Worm (Caenorhabditis elegans): ENCODE data around the gene sta-2.

Gene sta-2

ce11 chrV:9750308-9750707 is 9.3 kb downstream of the sta-2 start, which contains the start of gene F58E6.4:
F58E6.4 (minus strand) TSS chrV:9750408.
- TF ChIP-seq T22C8.4 (GFP tag; IDR thresholded peaks at IDR 0.05) (no peak), med-1 (GFP tag; optimal IDR thresholded peaks at IDR 0.05; ENCODE audit: insufficient read depth) (no peak), ref-1 (GFP tag; conservative IDR thresholded peaks at IDR 0.05) (no peak), klf-2 (GFP tag; conservative IDR thresholded peaks at IDR 0.05) (no peak), ztf-29 (GFP tag; IDR thresholded peaks at IDR 0.05) (no peak), tab-1 (GFP tag; IDR thresholded peaks at IDR 0.05) (no peak), flt-1 (GFP tag; IDR thresholded peaks at IDR 0.05) (no peak), cog-1 (tag; optimal IDR thresholded peaks at IDR 0.05) (no peak), ztf-23 (GFP tag; IDR thresholded peaks at IDR 0.05) (no peak)

ce11 chrV:9752918-9753317 is 11.9 kb downstream of the sta-2 start, which contains the start of gene F58E6.6:
F58E6.6 (minus strand) TSS chrV:9753018.
- no peak for TF ChIP-seq med-1 (GFP tag; optimal IDR thresholded peaks at IDR 0.05; ENCODE audit: insufficient read depth)
- no peak for TF ChIP-seq tab-1 (GFP tag; IDR thresholded peaks at IDR 0.05)
- TF ChIP-seq klf-2 (GFP tag; conservative IDR thresholded peaks at IDR 0.05): no peak
- TF ChIP-seq cog-1 (tag; optimal IDR thresholded peaks at IDR 0.05): no peak
- TF ChIP-seq ref-1 (GFP tag; conservative IDR thresholded peaks at IDR 0.05): no peak
- TF ChIP-seq ztf-23 (GFP tag; IDR thresholded peaks at IDR 0.05): no peak
- TF ChIP-seq flt-1 (GFP tag; IDR thresholded peaks at IDR 0.05): no peak
- no peak for TF ChIP-seq ztf-29 (GFP tag; IDR thresholded peaks at IDR 0.05)
- TF ChIP-seq T22C8.4 (GFP tag; IDR thresholded peaks at IDR 0.05): no peak

- TF ChIP-seq flt-1 (GFP tag; IDR thresholded peaks at IDR 0.05) (no peak), T22C8.4 (GFP tag; IDR thresholded peaks at IDR 0.05) (no peak), med-1 (GFP tag; optimal IDR thresholded peaks at IDR 0.05; ENCODE audit: insufficient read depth) (no peak), ztf-29 (GFP tag; IDR thresholded peaks at IDR 0.05) (no peak), cog-1 (tag; optimal IDR thresholded peaks at IDR 0.05) (no peak), ztf-23 (GFP tag; IDR thresholded peaks at IDR 0.05) (no peak), ref-1 (GFP tag; conservative IDR thresholded peaks at IDR 0.05) (no peak), tab-1 (GFP tag; IDR thresholded peaks at IDR 0.05) (no peak), klf-2 (GFP tag; conservative IDR thresholded peaks at IDR 0.05) (no peak)
Measured at ce11 chrV:9753554-9753953, 12.5 kb downstream of the sta-2 start.

- TF ChIP-seq ztf-29 (GFP tag; IDR thresholded peaks at IDR 0.05) (no peak), med-1 (GFP tag; optimal IDR thresholded peaks at IDR 0.05; ENCODE audit: insufficient read depth) (no peak), flt-1 (GFP tag; IDR thresholded peaks at IDR 0.05) (no peak), ztf-23 (GFP tag; IDR thresholded peaks at IDR 0.05) (no peak), tab-1 (GFP tag; IDR thresholded peaks at IDR 0.05) (no peak), cog-1 (tag; optimal IDR thresholded peaks at IDR 0.05) (no peak), klf-2 (GFP tag; conservative IDR thresholded peaks at IDR 0.05) (no peak), ref-1 (GFP tag; conservative IDR thresholded peaks at IDR 0.05) (no peak), T22C8.4 (GFP tag; IDR thresholded peaks at IDR 0.05) (no peak)
Measured at ce11 chrV:9754459-9754858, 13.5 kb downstream of the sta-2 start, which contains the start of gene F58E6.5. F58E6.5 (minus strand) TSS chrV:9754559.

ce11 chrV:9755725-9756124 is 14.7 kb downstream of the sta-2 start, which contains the start of gene F58E6.8:
F58E6.8 (minus strand) TSS chrV:9755825.
- TF ChIP-seq cog-1 (tag; optimal IDR thresholded peaks at IDR 0.05): no peak
- TF ChIP-seq med-1 (GFP tag; optimal IDR thresholded peaks at IDR 0.05; ENCODE audit: insufficient read depth): no peak
- TF ChIP-seq tab-1 (GFP tag; IDR thresholded peaks at IDR 0.05): no peak
- no peak for TF ChIP-seq ztf-29 (GFP tag; IDR thresholded peaks at IDR 0.05)
- no peak for TF ChIP-seq flt-1 (GFP tag; IDR thresholded peaks at IDR 0.05)
- TF ChIP-seq klf-2 (GFP tag; conservative IDR thresholded peaks at IDR 0.05): no peak
- no peak for TF ChIP-seq T22C8.4 (GFP tag; IDR thresholded peaks at IDR 0.05)
- TF ChIP-seq ztf-23 (GFP tag; IDR thresholded peaks at IDR 0.05): no peak
- no peak for TF ChIP-seq ref-1 (GFP tag; conservative IDR thresholded peaks at IDR 0.05)

- no peak for TF ChIP-seq cog-1 (tag; optimal IDR thresholded peaks at IDR 0.05)
- TF ChIP-seq tab-1 (GFP tag; IDR thresholded peaks at IDR 0.05): no peak
- no peak for TF ChIP-seq T22C8.4 (GFP tag; IDR thresholded peaks at IDR 0.05)
- no peak for TF ChIP-seq klf-2 (GFP tag; conservative IDR thresholded peaks at IDR 0.05)
- no peak for TF ChIP-seq ref-1 (GFP tag; conservative IDR thresholded peaks at IDR 0.05)
- TF ChIP-seq ztf-23 (GFP tag; IDR thresholded peaks at IDR 0.05): no peak
- TF ChIP-seq med-1 (GFP tag; optimal IDR thresholded peaks at IDR 0.05; ENCODE audit: insufficient read depth): no peak
Measured at ce11 chrV:9756242-9756641, 15.2 kb downstream of the sta-2 start, which contains the start of gene hrg-3. hrg-3 (plus strand) TSS chrV:9756468.

ce11 chrV:9757884-9758283 is 16.9 kb downstream of the sta-2 start, which contains the start of gene F58E6.11:
F58E6.11 (minus strand) TSS chrV:9757984.
- TF ChIP-seq T22C8.4 (GFP tag; IDR thresholded peaks at IDR 0.05): no peak
- TF ChIP-seq klf-2 (GFP tag; conservative IDR thresholded peaks at IDR 0.05): no peak
- TF ChIP-seq ztf-29 (GFP tag; IDR thresholded peaks at IDR 0.05): no peak
- TF ChIP-seq ref-1 (GFP tag; conservative IDR thresholded peaks at IDR 0.05): no peak

- TF ChIP-seq tab-1 (GFP tag; IDR thresholded peaks at IDR 0.05) (no peak), med-1 (GFP tag; optimal IDR thresholded peaks at IDR 0.05; ENCODE audit: insufficient read depth) (no peak), ztf-23 (GFP tag; IDR thresholded peaks at IDR 0.05) (no peak), T22C8.4 (GFP tag; IDR thresholded peaks at IDR 0.05) (no peak), klf-2 (GFP tag; conservative IDR thresholded peaks at IDR 0.05) (no peak), cog-1 (tag; optimal IDR thresholded peaks at IDR 0.05) (no peak), ref-1 (GFP tag; conservative IDR thresholded peaks at IDR 0.05) (no peak), flt-1 (GFP tag; IDR thresholded peaks at IDR 0.05) (no peak), ztf-29 (GFP tag; IDR thresholded peaks at IDR 0.05) (no peak)
Measured at ce11 chrV:9758437-9758836, 17.4 kb downstream of the sta-2 start.

- TF ChIP-seq tab-1 (GFP tag; IDR thresholded peaks at IDR 0.05): no peak
- no peak for TF ChIP-seq ref-1 (GFP tag; conservative IDR thresholded peaks at IDR 0.05)
- TF ChIP-seq T22C8.4 (GFP tag; IDR thresholded peaks at IDR 0.05): no peak
Measured at ce11 chrV:9763759-9764158, 22.8 kb downstream of the sta-2 start.

- TF ChIP-seq ztf-23 (GFP tag; IDR thresholded peaks at IDR 0.05): no peak
- TF ChIP-seq cog-1 (tag; optimal IDR thresholded peaks at IDR 0.05): no peak
- TF ChIP-seq flt-1 (GFP tag; IDR thresholded peaks at IDR 0.05): no peak
- TF ChIP-seq tab-1 (GFP tag; IDR thresholded peaks at IDR 0.05): no peak
- no peak for TF ChIP-seq ztf-29 (GFP tag; IDR thresholded peaks at IDR 0.05)
- TF ChIP-seq med-1 (GFP tag; optimal IDR thresholded peaks at IDR 0.05; ENCODE audit: insufficient read depth): no peak
- no peak for TF ChIP-seq klf-2 (GFP tag; conservative IDR thresholded peaks at IDR 0.05)
- no peak for TF ChIP-seq T22C8.4 (GFP tag; IDR thresholded peaks at IDR 0.05)
- TF ChIP-seq ref-1 (GFP tag; conservative IDR thresholded peaks at IDR 0.05): no peak
Measured at ce11 chrV:9764552-9764951, 23.5 kb downstream of the sta-2 start.

All from whole organism, midembryonic.